In the genomic region with DNA sequence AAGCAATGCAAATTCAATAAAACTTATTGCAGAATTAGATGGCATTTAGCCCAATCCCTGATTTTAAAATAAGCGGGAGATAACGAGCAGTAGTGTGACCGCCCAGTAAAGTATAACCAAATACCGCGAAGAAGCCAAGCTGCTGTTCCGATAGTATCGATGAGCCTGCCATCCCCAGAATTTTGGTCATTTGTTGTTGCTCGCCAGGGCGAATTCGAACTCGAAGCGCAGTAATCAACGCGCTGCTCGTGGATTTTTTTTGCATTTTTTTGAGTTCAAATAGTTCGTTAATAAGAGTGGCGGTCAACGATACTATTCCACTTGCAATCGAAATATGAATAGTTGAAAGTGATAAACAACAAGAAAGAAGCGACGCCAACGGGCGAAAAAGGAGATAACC, we compare ENCODE assay signal across 2 fruit fly cellular contexts.
A peak's percentile ranks its signal among the peaks of the same experiment; 100 is the strongest.
TF ChIP-seq lines count a peak whose summit lies in the region.

Gene baz, plus strand, starts transcription at position 188 of the 400 bp plus-strand sequence.

TF ChIP-seq in whole organism, embryonic, 481 proteins besides CTCF, POLR2A, EP300 and RAD21 (continued from another document and continues in another):
- peak; percentile 75 for TF ChIP-seq Myb (GFP tag; optimal IDR thresholded peaks at IDR 0.05; lab: Kevin White, UChicago)
- TF ChIP-seq CoRest (tag; optimal IDR thresholded peaks at IDR 0.05; lab: Kevin White, UChicago): peak; percentile 17
- TF ChIP-seq zen2 (GFP tag; IDR thresholded peaks at IDR 0.05; lab: Robert Waterston, UW; ENCODE audit: partially characterized antibody): peak; percentile 83
- peak; percentile 76 for TF ChIP-seq chm (GFP tag; IDR thresholded peaks at IDR 0.05; lab: Robert Waterston, UW)
- peak; percentile 86 for TF ChIP-seq knrl (GFP tag; IDR thresholded peaks at IDR 0.05; lab: Robert Waterston, UW; ENCODE audit: partially characterized antibody)
- TF ChIP-seq CG4820 (GFP tag; optimal IDR thresholded peaks at IDR 0.05; lab: Kevin White, UChicago): no peak
- TF ChIP-seq ato (GFP tag; IDR thresholded peaks at IDR 0.05; lab: Robert Waterston, UW; ENCODE audit: partially characterized antibody): peak; percentile 89
- TF ChIP-seq row (GFP tag; IDR thresholded peaks at IDR 0.05; lab: Robert Waterston, UW): peak; percentile 50
- peak; percentile 22 for TF ChIP-seq CHES-1-like (GFP tag; optimal IDR thresholded peaks at IDR 0.05; lab: Kevin White, UChicago)
- peak; percentile 83 for TF ChIP-seq Aef1 (GFP tag; IDR thresholded peaks at IDR 0.05; lab: Robert Waterston, UW)
- TF ChIP-seq nmo (GFP tag; optimal IDR thresholded peaks at IDR 0.05; lab: Kevin White, UChicago): peak; percentile 41
- TF ChIP-seq CG1792 (GFP tag; optimal IDR thresholded peaks at IDR 0.05; lab: Kevin White, UChicago): no peak
- TF ChIP-seq oc (tag; optimal IDR thresholded peaks at IDR 0.05; lab: Kevin White, UChicago): no peak
- no peak for TF ChIP-seq Hr39 (optimal IDR thresholded peaks at IDR 0.05; lab: Kevin White, UChicago)
- TF ChIP-seq chinmo (GFP tag; IDR thresholded peaks at IDR 0.05; lab: Robert Waterston, UW; ENCODE audit: partially characterized antibody): peak; percentile 80; the same call in 1 of the 4 replicates
- TF ChIP-seq exex (tag; optimal IDR thresholded peaks at IDR 0.05; lab: Kevin White, UChicago): no peak
- TF ChIP-seq CG12659 (GFP tag; optimal IDR thresholded peaks at IDR 0.05; lab: Kevin White, UChicago): peak; percentile 53
- no peak for TF ChIP-seq CG6813 (GFP tag; optimal IDR thresholded peaks at IDR 0.05; lab: Kevin White, UChicago)
- no peak for TF ChIP-seq Fer2 (tag; optimal IDR thresholded peaks at IDR 0.05; lab: Kevin White, UChicago)
- TF ChIP-seq her (GFP tag; optimal IDR thresholded peaks at IDR 0.05; lab: Kevin White, UChicago): peak; percentile 5
- peak; percentile 94 for TF ChIP-seq Sry-δ (GFP tag; optimal IDR thresholded peaks at IDR 0.05; lab: Kevin White, UChicago)
- peak; percentile 18 for TF ChIP-seq Xbp1 (GFP tag; optimal IDR thresholded peaks at IDR 0.05; lab: Kevin White, UChicago)
- no peak for TF ChIP-seq CG30431 (GFP tag; optimal IDR thresholded peaks at IDR 0.05; lab: Kevin White, UChicago)
- TF ChIP-seq CG17359 (tag; optimal IDR thresholded peaks at IDR 0.05; lab: Kevin White, UChicago): peak; percentile 1
- TF ChIP-seq pan (optimal IDR thresholded peaks at IDR 0.05; lab: Kevin White, UChicago): no peak
- peak in 1 of 2 experiments; percentile 19 for TF ChIP-seq pan (GFP tag; optimal IDR thresholded peaks at IDR 0.05 in 1 of 2, IDR thresholded peaks at IDR 0.05 in 1 of 2)
- TF ChIP-seq Dek (tag; optimal IDR thresholded peaks at IDR 0.05; lab: Kevin White, UChicago): peak; percentile 20
- TF ChIP-seq pzg (GFP tag; optimal IDR thresholded peaks at IDR 0.05; lab: Kevin White, UChicago): peak; percentile 91
- TF ChIP-seq CG10321 (GFP tag; IDR thresholded peaks at IDR 0.05; lab: Robert Waterston, UW): no peak
- TF ChIP-seq vvl (GFP tag; IDR thresholded peaks at IDR 0.05; lab: Robert Waterston, UW): peak; percentile 60; the same call in 1 of the 2 replicates
- TF ChIP-seq ATbp (GFP tag; optimal IDR thresholded peaks at IDR 0.05; lab: Kevin White, UChicago): no peak
- TF ChIP-seq gcm (GFP tag; optimal IDR thresholded peaks at IDR 0.05; lab: Kevin White, UChicago): peak; percentile 3
- no peak for TF ChIP-seq CG2678 (tag; optimal IDR thresholded peaks at IDR 0.05; lab: Kevin White, UChicago)
- TF ChIP-seq Dp (GFP tag; optimal IDR thresholded peaks at IDR 0.05; lab: Kevin White, UChicago): peak; percentile 88
- no peak for TF ChIP-seq Dip2 (GFP tag; IDR thresholded peaks at IDR 0.05; lab: Robert Waterston, UW)
- TF ChIP-seq Rfx (GFP tag; IDR thresholded peaks at IDR 0.05; lab: Robert Waterston, UW): peak; percentile 63; the same call in 1 of the 2 replicates
- no peak for TF ChIP-seq CG17912 (GFP tag; optimal IDR thresholded peaks at IDR 0.05; lab: Kevin White, UChicago)
- TF ChIP-seq Poxn (GFP tag; IDR thresholded peaks at IDR 0.05; lab: Robert Waterston, UW): no peak
- no peak for TF ChIP-seq CG16863 (GFP tag; optimal IDR thresholded peaks at IDR 0.05; lab: Kevin White, UChicago)
- TF ChIP-seq inv (GFP tag; IDR thresholded peaks at IDR 0.05; lab: Robert Waterston, UW; ENCODE audit: partially characterized antibody): peak; percentile 80
- TF ChIP-seq CG6765 (GFP tag; optimal IDR thresholded peaks at IDR 0.05; lab: Kevin White, UChicago): no peak
- no peak for TF ChIP-seq CG13775 (GFP tag; optimal IDR thresholded peaks at IDR 0.05; lab: Kevin White, UChicago)
- TF ChIP-seq CG4424 (GFP tag; optimal IDR thresholded peaks at IDR 0.05; lab: Kevin White, UChicago): no peak
- peak; percentile 19 for TF ChIP-seq CG7987 (GFP tag; optimal IDR thresholded peaks at IDR 0.05; lab: Kevin White, UChicago)
- peak; percentile 81 for TF ChIP-seq Dll (GFP tag; IDR thresholded peaks at IDR 0.05; lab: Robert Waterston, UW; ENCODE audit: partially characterized antibody)
- peak; percentile 31 for TF ChIP-seq stwl (tag; optimal IDR thresholded peaks at IDR 0.05; lab: Kevin White, UChicago)
- TF ChIP-seq nerfin-2 (GFP tag; IDR thresholded peaks at IDR 0.05; lab: Robert Waterston, UW; ENCODE audit: partially characterized antibody): peak; percentile 62; the same call in 1 of the 2 replicates
- TF ChIP-seq sens (GFP tag; lab: Kevin White, UChicago): peak; percentile 55
- peak; percentile 82 for TF ChIP-seq hbn (GFP tag; IDR thresholded peaks at IDR 0.05; lab: Robert Waterston, UW; ENCODE audit: partially characterized antibody)
- TF ChIP-seq Hey (tag; optimal IDR thresholded peaks at IDR 0.05; lab: Kevin White, UChicago): no peak
- TF ChIP-seq ci (GFP tag; IDR thresholded peaks at IDR 0.05; lab: Robert Waterston, UW): peak; percentile 60; the same call in 2 of the 3 replicates
- TF ChIP-seq CG9797 (GFP tag; optimal IDR thresholded peaks at IDR 0.05; lab: Kevin White, UChicago): peak; percentile 90
- TF ChIP-seq trem (tag; optimal IDR thresholded peaks at IDR 0.05; lab: Kevin White, UChicago): peak; percentile 66
- no peak for TF ChIP-seq otp (GFP tag; IDR thresholded peaks at IDR 0.05; lab: Robert Waterston, UW)
- TF ChIP-seq CG3407 (GFP tag; optimal IDR thresholded peaks at IDR 0.05; lab: Kevin White, UChicago): no peak
- peak; percentile 77 for TF ChIP-seq HLH4C (GFP tag; IDR thresholded peaks at IDR 0.05; lab: Robert Waterston, UW; ENCODE audit: partially characterized antibody)
- no peak for TF ChIP-seq CG17385 (GFP tag; optimal IDR thresholded peaks at IDR 0.05; lab: Kevin White, UChicago)
- TF ChIP-seq CG7963 (GFP tag; IDR thresholded peaks at IDR 0.05; lab: Robert Waterston, UW; ENCODE audit: partially characterized antibody): peak; percentile 87
- TF ChIP-seq MESR4 (GFP tag; optimal IDR thresholded peaks at IDR 0.05; lab: Kevin White, UChicago): peak; percentile 36
- no peak for TF ChIP-seq maf-S (GFP tag; optimal IDR thresholded peaks at IDR 0.05; lab: Kevin White, UChicago)
- TF ChIP-seq kay (GFP tag; optimal IDR thresholded peaks at IDR 0.05; lab: Kevin White, UChicago): no peak
- peak; percentile 1 for TF ChIP-seq zen (tag; optimal IDR thresholded peaks at IDR 0.05; lab: Kevin White, UChicago)

TF ChIP-seq in whole organism, prepupa, 60 proteins besides CTCF, POLR2A, EP300 and RAD21 (continued from another document):
- TF ChIP-seq CG1621 (tag; optimal IDR thresholded peaks at IDR 0.05; lab: Kevin White, UChicago) (no peak), Hr39 (GFP tag; optimal IDR thresholded peaks at IDR 0.05; lab: Kevin White, UChicago) (no peak), Eip78C (GFP tag; lab: Kevin White, UChicago) (peak; percentile 64), Met (GFP tag; optimal IDR thresholded peaks at IDR 0.05; lab: Kevin White, UChicago) (no peak), Blimp-1 (GFP tag; optimal IDR thresholded peaks at IDR 0.05; lab: Kevin White, UChicago) (no peak), Ets21C (GFP tag; optimal IDR thresholded peaks at IDR 0.05; lab: Kevin White, UChicago) (no peak), Hr4 (GFP tag; optimal IDR thresholded peaks at IDR 0.05; lab: Kevin White, UChicago) (no peak), CG10631 (GFP tag; optimal IDR thresholded peaks at IDR 0.05; lab: Kevin White, UChicago) (no peak), CG6792 (GFP tag; optimal IDR thresholded peaks at IDR 0.05; lab: Kevin White, UChicago) (no peak), OdsH (GFP tag; optimal IDR thresholded peaks at IDR 0.05; lab: Kevin White, UChicago) (no peak), CG8632 (GFP tag; optimal IDR thresholded peaks at IDR 0.05; lab: Kevin White, UChicago) (no peak), Eip93F (GFP tag; optimal IDR thresholded peaks at IDR 0.05; lab: Kevin White, UChicago) (no peak), pdm3 (GFP tag; optimal IDR thresholded peaks at IDR 0.05; lab: Kevin White, UChicago) (no peak), Smox (GFP tag; optimal IDR thresholded peaks at IDR 0.05; lab: Kevin White, UChicago) (no peak), CG34406 (GFP tag; optimal IDR thresholded peaks at IDR 0.05; lab: Kevin White, UChicago) (no peak), Sox15 (GFP tag; optimal IDR thresholded peaks at IDR 0.05; lab: Kevin White, UChicago) (no peak), CG11762 (GFP tag; optimal IDR thresholded peaks at IDR 0.05; lab: Kevin White, UChicago; ENCODE audit: insufficient read depth) (no peak)
